Fruit fly (Drosophila melanogaster) Kc167 (cell line): Measurements from ENCODE around the gene CG13287.

Experiments used
- Myc ChIP-seq: fragments of >200 bp; optimal IDR thresholded peaks from 2 replicates; lab custom pipeline; 2017; ENCODE audit warnings: missing external identifiers
- Sin3A ChIP-seq: fragments of >200 bp; optimal IDR thresholded peaks from 2 replicates; lab custom pipeline; 2018; ENCODE audit warnings: missing external identifiers
- h ChIP-seq: fragments of >200 bp; optimal IDR thresholded peaks from 3 replicates; lab custom pipeline; 2018; ENCODE audit warnings: missing external identifiers
- insv ChIP-seq: fragments of >200 bp; optimal IDR thresholded peaks from 3 replicates; lab custom pipeline; 2018; ENCODE audit warnings: missing external identifiers
- psq ChIP-seq: fragments of >200 bp; optimal IDR thresholded peaks from 2 replicates; lab custom pipeline; 2017; ENCODE audit warnings: missing external identifiers
- ttk ChIP-seq: sonication (Bioruptor generic); optimal IDR thresholded peaks from 2 replicates; lab custom pipeline; 2017; ENCODE audit warnings: missing external identifiers

DNA sequence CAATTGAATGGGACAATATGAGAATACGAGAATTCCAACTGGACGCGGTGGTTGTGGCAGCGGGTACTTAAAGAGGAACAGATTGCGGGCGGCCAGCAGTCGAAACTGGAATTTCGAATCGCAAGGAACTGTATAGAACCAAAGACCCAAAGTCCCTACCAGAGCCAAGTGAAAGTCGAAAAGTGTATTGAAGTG is at the start of gene CG13287:
- TF ChIP-seq Myc (no peak), insv (lab: Kevin White, UChicago) (no peak), psq (lab: Kevin White, UChicago) (no peak), Sin3A (lab: Kevin White, UChicago) (no peak), ttk (lab: Kevin White, UChicago) (no peak), h (no peak)
